Fruit fly (Drosophila melanogaster) whole organism, embryonic: ENCODE measurements around the gene Ilp4.

Experiments
- Atf6 ChIP-seq: fragments of 200-800 bp; sonication (Bioruptor generic); IDR thresholded peaks from 2 replicates; pipeline ENCODE4 v1.3.6; 2022; ENCODE audit warnings: missing biosample characterization, missing genetic modification characterization
- B-H2 ChIP-seq: fragments of 200-800 bp; sonication (Bioruptor generic); optimal IDR thresholded peaks from 2 replicates; lab custom pipeline; 2018; ENCODE audit warnings: missing biosample characterization, mild to moderate bottlenecking, missing genetic modification characterization
- Bdp1 ChIP-seq: fragments of 200-800 bp; sonication (Bioruptor generic); optimal IDR thresholded peaks from 3 replicates; lab custom pipeline; 2016; ENCODE audit warnings: missing biosample characterization, missing genetic modification characterization
- Bgb ChIP-seq: fragments of 200-800 bp; sonication (Bioruptor generic); IDR thresholded peaks from 2 replicates; pipeline ENCODE4 v1.3.6; 2022; ENCODE audit warnings: missing biosample characterization, missing genetic modification characterization; ENCODE audit not compliant: partially characterized antibody
- Bteb2 ChIP-seq: fragments of 200-800 bp; sonication (Bioruptor generic); optimal IDR thresholded peaks from 2 replicates; lab custom pipeline; 2016; ENCODE audit warnings: missing biosample characterization, missing genetic modification characterization
- CG10462 ChIP-seq: fragments of 200-800 bp; sonication (Bioruptor generic); optimal IDR thresholded peaks from 2 replicates; lab custom pipeline; 2016; ENCODE audit warnings: missing biosample characterization, missing genetic modification characterization
- CG11560 ChIP-seq: fragments of 200-800 bp; sonication (Bioruptor generic); IDR thresholded peaks from 3 replicates; pipeline ENCODE4 v1.3.6; 2022; ENCODE audit warnings: missing biosample characterization, missing genetic modification characterization
- CG12155 ChIP-seq: fragments of 200-800 bp; sonication (Bioruptor generic); optimal IDR thresholded peaks from 3 replicates; lab custom pipeline; 2016; ENCODE audit warnings: missing biosample characterization, missing genetic modification characterization
- CG12659 ChIP-seq: fragments of 200-800 bp; sonication (Bioruptor generic); optimal IDR thresholded peaks from 3 replicates; lab custom pipeline; 2017; ENCODE audit warnings: mild to moderate bottlenecking, missing biosample characterization, missing genetic modification reagents, missing genetic modification characterization
- CG14014 ChIP-seq: fragments of 200-800 bp; sonication (Bioruptor generic); IDR thresholded peaks from 2 replicates; pipeline ENCODE4 v1.3.6; 2022; ENCODE audit warnings: missing biosample characterization, missing genetic modification characterization
- CG1602 ChIP-seq: fragments of 200-800 bp; sonication (Bioruptor generic); optimal IDR thresholded peaks from 3 replicates; lab custom pipeline; 2016; ENCODE audit warnings: missing biosample characterization, missing genetic modification characterization
- CG17568 ChIP-seq: fragments of 200-800 bp; sonication (Bioruptor generic); optimal IDR thresholded peaks from 2 replicates; lab custom pipeline; 2018; ENCODE audit warnings: missing biosample characterization, mild to moderate bottlenecking, missing genetic modification characterization, moderate library complexity
- CG17612 ChIP-seq: fragments of 200-800 bp; sonication (Bioruptor generic); IDR thresholded peaks from 2 replicates; pipeline ENCODE4 v1.3.6; 2022; ENCODE audit warnings: missing biosample characterization, missing genetic modification characterization
- CG30020 ChIP-seq: fragments of 200-800 bp; optimal IDR thresholded peaks from 2 replicates; lab custom pipeline; 2019; ENCODE audit warnings: missing biosample characterization, mild to moderate bottlenecking, missing genetic modification characterization, moderate library complexity
- CG30431 ChIP-seq: fragments of 200-800 bp; sonication (Bioruptor generic); optimal IDR thresholded peaks from 2 replicates; lab custom pipeline; 2017; ENCODE audit warnings: missing biosample characterization, missing genetic modification characterization
- CG3995 ChIP-seq: fragments of 200-800 bp; sonication (Bioruptor generic); optimal IDR thresholded peaks from 3 replicates; lab custom pipeline; 2016; ENCODE audit warnings: missing biosample characterization, missing genetic modification characterization
- CG6254 ChIP-seq: fragments of 200-800 bp; sonication (Bioruptor generic); optimal IDR thresholded peaks from 3 replicates; lab custom pipeline; 2017; ENCODE audit warnings: mild to moderate bottlenecking, missing biosample characterization, missing genetic modification reagents, missing genetic modification characterization
- CG7556 ChIP-seq: fragments of 200-800 bp; sonication (Bioruptor generic); optimal IDR thresholded peaks from 2 replicates; lab custom pipeline; 2017; ENCODE audit warnings: missing biosample characterization, mild to moderate bottlenecking, missing genetic modification characterization
- CG7745 ChIP-seq: fragments of 200-800 bp; sonication (Bioruptor generic); optimal IDR thresholded peaks from 2 replicates; lab custom pipeline; 2018; ENCODE audit warnings: missing biosample characterization, mild to moderate bottlenecking, missing genetic modification characterization, moderate library complexity
- CG7963 ChIP-seq: fragments of 200-800 bp; sonication (Bioruptor generic); IDR thresholded peaks from 3 replicates; pipeline ENCODE4 v1.3.6; 2022; ENCODE audit warnings: missing biosample characterization, missing genetic modification characterization; ENCODE audit not compliant: partially characterized antibody
- CG8281 ChIP-seq: fragments of 200-800 bp; sonication (Bioruptor generic); optimal IDR thresholded peaks from 2 replicates; lab custom pipeline; 2018; ENCODE audit warnings: missing biosample characterization, mild to moderate bottlenecking, missing genetic modification characterization, moderate library complexity
- Dp ChIP-seq: fragments of 200-800 bp; sonication (Bioruptor generic); optimal IDR thresholded peaks from 2 replicates; lab custom pipeline; 2018; ENCODE audit warnings: missing biosample characterization, mild to moderate bottlenecking, missing genetic modification characterization, moderate library complexity
- Fer1 ChIP-seq: fragments of 200-800 bp; sonication (Bioruptor generic); optimal IDR thresholded peaks from 2 replicates; lab custom pipeline; 2017; ENCODE audit warnings: missing biosample characterization, mild to moderate bottlenecking, missing genetic modification characterization
- Fer2 ChIP-seq: fragments of 200-800 bp; sonication (Bioruptor generic); optimal IDR thresholded peaks from 2 replicates; lab custom pipeline; 2018; ENCODE audit warnings: missing biosample characterization, mild to moderate bottlenecking, missing genetic modification characterization, moderate library complexity
- Fer3 ChIP-seq: fragments of 200-800 bp; sonication (Bioruptor generic); optimal IDR thresholded peaks from 2 replicates; lab custom pipeline; 2018; ENCODE audit warnings: missing biosample characterization, mild to moderate bottlenecking, missing genetic modification characterization, moderate library complexity
- HHEX ChIP-seq: fragments of 200-800 bp; sonication (Bioruptor generic); optimal IDR thresholded peaks from 3 replicates; lab custom pipeline; 2017; ENCODE audit warnings: missing biosample characterization, mild to moderate bottlenecking, missing genetic modification characterization, missing genetic modification reagents
- HmgZ ChIP-seq: fragments of 200-800 bp; sonication (Bioruptor generic); optimal IDR thresholded peaks from 2 replicates; lab custom pipeline; 2018; ENCODE audit warnings: missing biosample characterization, mild to moderate bottlenecking, missing genetic modification characterization
- Lim3 ChIP-seq: fragments of 200-800 bp; sonication (Bioruptor generic); IDR thresholded peaks from 2 replicates; pipeline ENCODE4 v1.3.6; 2022; ENCODE audit warnings: missing biosample characterization, missing genetic modification characterization
- MESR4 ChIP-seq: fragments of 200-800 bp; sonication (Bioruptor generic); optimal IDR thresholded peaks from 2 replicates; lab custom pipeline; 2018; ENCODE audit warnings: missing biosample characterization, mild to moderate bottlenecking, missing genetic modification characterization, moderate library complexity
- NC2β ChIP-seq: fragments of 200-800 bp; sonication (Bioruptor generic); optimal IDR thresholded peaks from 2 replicates; lab custom pipeline; 2016; ENCODE audit warnings: missing biosample characterization, missing genetic modification characterization
- Six4 ChIP-seq: fragments of 200-800 bp; sonication (Bioruptor generic); optimal IDR thresholded peaks from 2 replicates; lab custom pipeline; 2016; ENCODE audit warnings: missing biosample characterization, missing genetic modification characterization
- Sox102F ChIP-seq: fragments of 200-800 bp; sonication (Bioruptor generic); optimal IDR thresholded peaks from 2 replicates; lab custom pipeline; 2018; ENCODE audit warnings: missing biosample characterization, mild to moderate bottlenecking, missing genetic modification characterization, moderate library complexity
- al ChIP-seq: fragments of 200-800 bp; sonication (Bioruptor generic); IDR thresholded peaks from 2 replicates; pipeline ENCODE4 v1.3.6; 2022; ENCODE audit warnings: missing biosample characterization, missing genetic modification characterization
- aop ChIP-seq: fragments of 200-800 bp; sonication (Bioruptor generic); IDR thresholded peaks from 2 replicates; pipeline ENCODE4 v1.3.6; 2022; ENCODE audit warnings: missing biosample characterization, missing genetic modification characterization
- ap ChIP-seq: fragments of 200-800 bp; sonication (Bioruptor generic); IDR thresholded peaks from 2 replicates; pipeline ENCODE4 v1.3.6; 2022; ENCODE audit warnings: missing biosample characterization, missing genetic modification characterization
- chm ChIP-seq: fragments of 200-800 bp; sonication (Bioruptor generic); IDR thresholded peaks from 2 replicates; pipeline ENCODE4 v1.3.6; 2022; ENCODE audit warnings: missing biosample characterization, missing genetic modification characterization
- crc ChIP-seq: fragments of 200-800 bp; sonication (Bioruptor generic); optimal IDR thresholded peaks from 2 replicates; lab custom pipeline; 2016; ENCODE audit warnings: missing biosample characterization, missing genetic modification characterization
- dmrt11E ChIP-seq: fragments of 200-800 bp; sonication (Bioruptor generic); optimal IDR thresholded peaks from 3 replicates; lab custom pipeline; 2018; ENCODE audit warnings: missing biosample characterization, mild to moderate bottlenecking, missing genetic modification characterization, moderate library complexity
- dpn ChIP-seq, 2 experiments: fragments of 200-800 bp; sonication (Bioruptor generic); optimal IDR thresholded peaks; 3 replicates each; lab custom pipeline; 2016; ENCODE audit warnings: missing biosample characterization in 2 of 2, missing genetic modification characterization in 2 of 2
- exex ChIP-seq: fragments of 200-800 bp; sonication (Bioruptor generic); optimal IDR thresholded peaks from 4 replicates; lab custom pipeline; 2018; ENCODE audit warnings: missing biosample characterization, mild to moderate bottlenecking, missing genetic modification characterization, moderate library complexity
- ftz-f1 ChIP-seq: fragments of 200-800 bp; sonication (Bioruptor generic); optimal IDR thresholded peaks from 2 replicates; lab custom pipeline; 2016; ENCODE audit warnings: missing biosample characterization, missing genetic modification characterization
- gce ChIP-seq: fragments of 200-800 bp; sonication (Bioruptor generic); IDR thresholded peaks from 3 replicates; pipeline ENCODE4 v1.3.6; 2022; ENCODE audit warnings: missing biosample characterization, missing genetic modification characterization
- gcm ChIP-seq: fragments of 200-800 bp; sonication (Bioruptor generic); optimal IDR thresholded peaks from 2 replicates; lab custom pipeline; 2019; ENCODE audit warnings: missing biosample characterization, mild to moderate bottlenecking, missing genetic modification characterization, moderate library complexity
- knrl ChIP-seq: fragments of 200-800 bp; sonication (Bioruptor generic); IDR thresholded peaks from 3 replicates; pipeline ENCODE4 v1.3.6; 2022; ENCODE audit warnings: missing biosample characterization, missing genetic modification characterization; ENCODE audit not compliant: partially characterized antibody
- sc ChIP-seq, 3 experiments: fragments of >200 bp in 2 of 3; fragments of 200-800 bp in 1 of 3; sonication (Bioruptor generic) in 1 of 3; optimal IDR thresholded peaks; 2 replicates in 2 of 3; 3 replicates in 1 of 3; lab custom pipeline; 2017; ENCODE audit warnings: mild to moderate bottlenecking in 1 of 3, missing biosample characterization in 1 of 3, missing genetic modification characterization in 1 of 3, missing genetic modification reagents in 1 of 3
- sens-2 ChIP-seq: fragments of 200-800 bp; sonication (Bioruptor generic); IDR thresholded peaks from 2 replicates; pipeline ENCODE4 v1.3.6; 2022; ENCODE audit warnings: missing biosample characterization, missing genetic modification characterization
- sr ChIP-seq: fragments of 200-800 bp; sonication (Bioruptor generic); IDR thresholded peaks from 3 replicates; pipeline ENCODE4 v1.3.6; 2022; ENCODE audit warnings: missing biosample characterization, missing genetic modification characterization
- toy ChIP-seq: fragments of 200-800 bp; sonication (Bioruptor generic); IDR thresholded peaks from 2 replicates; pipeline ENCODE4 v1.3.6; 2022; ENCODE audit warnings: missing biosample characterization, missing genetic modification characterization
- zfh1 ChIP-seq: fragments of 200-800 bp; sonication (Bioruptor generic); IDR thresholded peaks from 3 replicates; pipeline ENCODE4 v1.3.6; 2022; ENCODE audit warnings: missing biosample characterization, missing genetic modification characterization
- zfh2 ChIP-seq: fragments of 200-800 bp; sonication (Bioruptor generic); optimal IDR thresholded peaks from 2 replicates; lab custom pipeline; 2016; ENCODE audit warnings: missing biosample characterization, missing genetic modification characterization

Gene Ilp4

dm6 chr3L:9847420-9847977, 43.4 kb upstream of the Ilp4 start (continued):
- TF ChIP-seq knrl (GFP tag; lab: Robert Waterston, UW) = no peak
- peak; percentile 60 for TF ChIP-seq Fer1 (GFP tag; lab: Kevin White, UChicago)
- TF ChIP-seq B-H2 (GFP tag; lab: Kevin White, UChicago) = peak; percentile 21
- no peak for TF ChIP-seq Fer2 (tag; lab: Kevin White, UChicago)
- TF ChIP-seq sr (GFP tag; lab: Robert Waterston, UW) = 0 out of 3 replicates have a peak, but pooled peaks have one; percentile 36
- TF ChIP-seq CG12659 (GFP tag; lab: Kevin White, UChicago) = peak; percentile 55
- peak; percentile 23 for TF ChIP-seq HHEX (GFP tag; lab: Kevin White, UChicago)
- no peak for TF ChIP-seq sens-2
- TF ChIP-seq dpn (GFP tag; optimal IDR thresholded peaks at IDR 0.05; lab: Kevin White, UChicago) = peak; percentile 48 to 52
- TF ChIP-seq zfh1 (GFP tag; lab: Robert Waterston, UW) = no peak
- TF ChIP-seq CG17612 = no peak
- TF ChIP-seq crc (GFP tag; lab: Kevin White, UChicago) = peak; percentile 34
- TF ChIP-seq CG14014 = peak; percentile 77
- TF ChIP-seq toy (GFP tag; lab: Robert Waterston, UW) = no peak
- peak; percentile 58; the same call in 1 of the 2 replicates for TF ChIP-seq Atf6 (GFP tag; lab: Robert Waterston, UW)
- peak; percentile 18 for TF ChIP-seq CG3995 (GFP tag; lab: Kevin White, UChicago)
- no peak for TF ChIP-seq exex
- no peak for TF ChIP-seq Bgb (GFP tag; lab: Robert Waterston, UW)
- TF ChIP-seq zfh2 (GFP tag; lab: Kevin White, UChicago) = peak; percentile 54
- TF ChIP-seq al (GFP tag; lab: Robert Waterston, UW) = peak; percentile 56; the same call in 1 of the 2 replicates
- no peak for TF ChIP-seq CG1602 (GFP tag; lab: Kevin White, UChicago)
- TF ChIP-seq sc (optimal IDR thresholded peaks at IDR 0.05; lab: Kevin White, UChicago) = no peak
- TF ChIP-seq sc (GFP tag; optimal IDR thresholded peaks at IDR 0.05; lab: Kevin White, UChicago) = no peak
- no peak for TF ChIP-seq Six4 (GFP tag; lab: Kevin White, UChicago)
- TF ChIP-seq HmgZ (tag; lab: Kevin White, UChicago) = peak; percentile 37
- no peak for TF ChIP-seq CG7963 (GFP tag; lab: Robert Waterston, UW)
- TF ChIP-seq Lim3 = no peak
- no peak for TF ChIP-seq CG8281 (tag; lab: Kevin White, UChicago)
- no peak for TF ChIP-seq CG30020
- no peak for TF ChIP-seq NC2β (GFP tag; lab: Kevin White, UChicago)
- 0 out of 3 replicates have a peak, but pooled peaks have one; percentile 19 for TF ChIP-seq gce (GFP tag; lab: Robert Waterston, UW)
- no peak for TF ChIP-seq CG30431 (GFP tag; lab: Kevin White, UChicago)
- TF ChIP-seq Bdp1 (GFP tag; lab: Kevin White, UChicago) = no peak
- no peak for TF ChIP-seq ap (GFP tag; lab: Robert Waterston, UW)
- no peak for TF ChIP-seq aop
- TF ChIP-seq CG7745 (tag; lab: Kevin White, UChicago) = no peak
- TF ChIP-seq gcm = no peak
- peak; percentile 45 for TF ChIP-seq Sox102F
- TF ChIP-seq chm (GFP tag; lab: Robert Waterston, UW) = no peak; the same call in 1 of the 2 replicates
- TF ChIP-seq Dp (GFP tag; lab: Kevin White, UChicago) = no peak
- TF ChIP-seq CG17568 = no peak
- no peak for TF ChIP-seq CG10462
- TF ChIP-seq Bteb2 (GFP tag; lab: Kevin White, UChicago) = peak; percentile 56
- no peak for TF ChIP-seq CG6254 (GFP tag; lab: Kevin White, UChicago)
- TF ChIP-seq CG11560 (tag; lab: Robert Waterston, UW) = no peak
- no peak for TF ChIP-seq MESR4 (GFP tag; lab: Kevin White, UChicago)
- TF ChIP-seq CG7556 (GFP tag; lab: Kevin White, UChicago) = no peak
- TF ChIP-seq dmrt11E (tag; lab: Kevin White, UChicago) = no peak
- peak; percentile 50 for TF ChIP-seq CG12155 (GFP tag; lab: Kevin White, UChicago)
- no peak for TF ChIP-seq ftz-f1
- TF ChIP-seq Fer3 = peak; percentile 73
